Worm (Caenorhabditis elegans) whole organism, midembryonic: ENCODE results near the gene str-31.
A peak's percentile ranks its signal among the peaks of the same experiment; 100 is the strongest.

Experiments used
- T22C8.4 ChIP-seq: fragments of 200-800 bp; sonication (Bioruptor generic); IDR thresholded peaks from 2 replicates; pipeline ENCODE4 v1.3.6; 2022; ENCODE audit warnings: missing genetic modification characterization, missing compliant biosample characterization
- cog-1 ChIP-seq: sonication (generic microtip); optimal IDR thresholded peaks from 2 replicates; lab custom pipeline; 2016; ENCODE audit warnings: missing genetic modification characterization, missing compliant biosample characterization
- flt-1 ChIP-seq: fragments of 200-800 bp; sonication (Bioruptor generic); IDR thresholded peaks from 2 replicates; pipeline ENCODE4 v1.3.6; 2022; ENCODE audit warnings: missing genetic modification characterization, missing compliant biosample characterization
- klf-2 ChIP-seq: fragments of 200-800 bp; sonication (Bioruptor generic); conservative IDR thresholded peaks from 2 replicates; pipeline ENCODE4 v1.3.6; 2022; ENCODE audit warnings: missing genetic modification reagents, missing genetic modification characterization, missing compliant biosample characterization
- med-1 ChIP-seq: sonication (generic microtip); optimal IDR thresholded peaks from 2 replicates; lab custom pipeline; 2017; ENCODE audit warnings: missing genetic modification characterization, mild to moderate bottlenecking, missing compliant biosample characterization, antibody characterized with exemption, missing genetic modification reagents; ENCODE audit not compliant: insufficient read depth
- ref-1 ChIP-seq: fragments of 200-800 bp; sonication (Bioruptor generic); conservative IDR thresholded peaks from 2 replicates; pipeline ENCODE4 v1.3.6; 2022; ENCODE audit warnings: missing genetic modification reagents, missing genetic modification characterization, missing compliant biosample characterization
- tab-1 ChIP-seq: fragments of 200-800 bp; sonication (Bioruptor generic); IDR thresholded peaks from 2 replicates; pipeline ENCODE4 v1.3.6; 2022; ENCODE audit warnings: missing genetic modification characterization, missing compliant biosample characterization
- ztf-23 ChIP-seq: fragments of 200-800 bp; sonication (Bioruptor generic); IDR thresholded peaks from 2 replicates; pipeline ENCODE4 v1.3.6; 2022; ENCODE audit warnings: missing genetic modification reagents, missing genetic modification characterization, missing compliant biosample characterization
- ztf-29 ChIP-seq: fragments of 200-800 bp; sonication (Bioruptor generic); IDR thresholded peaks from 2 replicates; pipeline ENCODE4 v1.3.6; 2022; ENCODE audit warnings: missing genetic modification reagents, missing genetic modification characterization, missing compliant biosample characterization

The str-31 gene

DNA sequence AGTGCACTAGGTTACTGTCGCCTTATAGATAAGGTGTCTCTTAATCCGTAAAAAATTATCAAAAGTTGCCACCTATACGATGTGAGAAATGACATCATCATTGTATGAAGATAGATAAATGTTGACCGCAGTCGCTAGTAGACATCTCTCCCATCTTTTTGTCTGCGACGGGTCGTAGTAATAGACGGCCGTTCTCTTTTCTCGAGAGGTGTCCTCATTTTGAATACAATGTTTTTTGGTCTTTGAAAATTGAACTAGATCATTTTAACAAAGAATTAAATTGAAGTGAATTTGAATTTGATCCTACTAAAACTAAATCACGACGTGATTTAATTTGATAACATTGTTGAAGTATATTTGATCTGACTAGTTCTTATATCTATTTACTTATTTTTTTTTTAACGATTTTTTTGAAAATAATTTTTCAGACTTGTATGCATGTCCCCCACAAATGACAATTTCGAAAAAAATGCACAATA lies at the start of gene str-31, which contains the start of gene nhr-172:
TSS of gene str-31 (minus strand) at position 101 of the 479 bp plus-strand sequence.
TSS of gene nhr-172 (plus strand) at position 429 of the 479 bp plus-strand sequence.
- TF ChIP-seq med-1 (GFP tag; lab: Kevin White, UChicago) (no peak), tab-1 (GFP tag; lab: Robert Waterston, UW) (no peak), klf-2 (GFP tag; lab: Robert Waterston, UW) (no peak), T22C8.4 (no peak), ztf-23 (GFP tag; lab: Robert Waterston, UW) (no peak)

DNA sequence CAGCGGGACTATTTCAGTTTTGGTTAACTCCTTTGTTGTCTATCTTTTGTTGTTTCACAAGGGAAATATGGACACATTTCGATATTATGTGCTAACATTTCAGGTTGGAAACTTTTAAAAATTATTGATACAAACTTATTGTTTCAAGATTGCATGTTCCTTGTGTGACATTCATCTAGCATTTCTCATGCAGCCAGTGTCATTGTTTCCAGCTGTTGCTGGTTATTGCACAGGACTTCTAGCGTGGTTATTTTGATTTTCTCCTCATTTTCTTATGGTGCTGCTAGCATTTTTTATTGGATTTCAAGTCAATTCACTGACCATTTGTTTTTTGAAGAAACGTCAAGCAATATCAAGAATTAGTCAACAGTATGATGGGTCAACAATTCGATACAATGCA lies 47.4 kb upstream of the str-31 start:
- TF ChIP-seq ztf-29 (GFP tag; lab: Robert Waterston, UW), result no peak
- TF ChIP-seq tab-1 (GFP tag; lab: Robert Waterston, UW), result no peak
- TF ChIP-seq klf-2 (GFP tag; lab: Robert Waterston, UW), result no peak
- TF ChIP-seq flt-1 (GFP tag; lab: Robert Waterston, UW), result no peak
- no peak for TF ChIP-seq ztf-23 (GFP tag; lab: Robert Waterston, UW)
- TF ChIP-seq med-1 (GFP tag; lab: Kevin White, UChicago), result no peak
- TF ChIP-seq T22C8.4, result no peak
- no peak for TF ChIP-seq cog-1 (tag; lab: Kevin White, UChicago)
- TF ChIP-seq ref-1 (GFP tag; lab: Robert Waterston, UW), result no peak

DNA sequence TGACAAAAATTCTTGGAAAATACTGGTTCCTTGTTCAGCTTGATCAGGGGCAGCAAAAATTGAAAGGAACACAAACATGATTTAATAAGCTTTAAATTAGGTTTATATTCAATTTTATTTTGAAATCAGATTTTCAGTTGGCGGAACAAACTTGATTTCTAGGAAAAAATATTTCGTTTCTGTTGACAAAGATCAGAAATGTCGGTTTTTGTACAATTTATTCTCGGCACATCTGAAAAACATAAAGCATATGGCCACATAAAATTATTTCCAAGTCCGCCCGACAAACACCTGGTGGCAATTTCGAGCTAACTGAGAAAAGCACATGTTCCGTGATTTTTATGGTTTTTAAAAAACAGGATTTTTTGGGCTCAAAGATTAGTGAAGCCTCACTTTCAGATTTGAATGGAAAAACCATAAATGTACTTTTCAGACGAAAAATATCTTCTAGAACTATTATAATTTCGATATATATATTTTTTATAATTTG lies 45.5 kb upstream of the str-31 start, which contains the start of gene ttr-10:
TSS of gene ttr-10 (minus strand) at position 51 of the 490 bp plus-strand sequence.
- no peak for TF ChIP-seq klf-2 (GFP tag; lab: Robert Waterston, UW)
- no peak for TF ChIP-seq cog-1 (tag; lab: Kevin White, UChicago)
- no peak for TF ChIP-seq ztf-29 (GFP tag; lab: Robert Waterston, UW)
- TF ChIP-seq ztf-23 (GFP tag; lab: Robert Waterston, UW), result no peak
- TF ChIP-seq tab-1 (GFP tag; lab: Robert Waterston, UW), result no peak
- no peak for TF ChIP-seq ref-1 (GFP tag; lab: Robert Waterston, UW)
- no peak for TF ChIP-seq med-1 (GFP tag; lab: Kevin White, UChicago)
- TF ChIP-seq flt-1 (GFP tag; lab: Robert Waterston, UW), result no peak
- no peak for TF ChIP-seq T22C8.4

DNA sequence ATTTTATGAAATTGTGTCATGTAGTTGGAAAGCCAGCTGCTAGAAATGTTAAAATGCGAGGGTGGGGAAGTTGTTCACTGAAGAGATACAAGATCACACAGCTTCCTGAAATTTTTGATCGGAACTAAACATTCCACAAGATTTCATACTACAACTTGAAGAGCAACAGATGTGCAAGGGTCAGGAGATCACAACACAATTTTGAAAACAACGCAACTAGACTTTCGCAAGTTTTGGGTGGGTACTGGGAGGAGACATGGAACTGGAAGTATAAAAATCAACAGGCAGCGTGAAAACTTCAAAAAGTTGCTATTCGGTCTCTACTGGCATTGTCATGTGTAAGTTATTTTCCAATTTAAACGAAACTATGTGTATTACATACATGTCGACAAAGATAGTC lies 43.4 kb upstream of the str-31 start, which contains the start of gene F19F10.3:
TSS of gene F19F10.3 (plus strand) at position 301 of the 400 bp plus-strand sequence.
- no peak for TF ChIP-seq T22C8.4
- no peak for TF ChIP-seq ref-1 (GFP tag; lab: Robert Waterston, UW)
- no peak for TF ChIP-seq cog-1 (tag; lab: Kevin White, UChicago)
- TF ChIP-seq ztf-29 (GFP tag; lab: Robert Waterston, UW), result no peak
- no peak for TF ChIP-seq flt-1 (GFP tag; lab: Robert Waterston, UW)
- TF ChIP-seq tab-1 (GFP tag; lab: Robert Waterston, UW), result no peak
- no peak for TF ChIP-seq ztf-23 (GFP tag; lab: Robert Waterston, UW)
- no peak for TF ChIP-seq med-1 (GFP tag; lab: Kevin White, UChicago)
- no peak for TF ChIP-seq klf-2 (GFP tag; lab: Robert Waterston, UW)

DNA sequence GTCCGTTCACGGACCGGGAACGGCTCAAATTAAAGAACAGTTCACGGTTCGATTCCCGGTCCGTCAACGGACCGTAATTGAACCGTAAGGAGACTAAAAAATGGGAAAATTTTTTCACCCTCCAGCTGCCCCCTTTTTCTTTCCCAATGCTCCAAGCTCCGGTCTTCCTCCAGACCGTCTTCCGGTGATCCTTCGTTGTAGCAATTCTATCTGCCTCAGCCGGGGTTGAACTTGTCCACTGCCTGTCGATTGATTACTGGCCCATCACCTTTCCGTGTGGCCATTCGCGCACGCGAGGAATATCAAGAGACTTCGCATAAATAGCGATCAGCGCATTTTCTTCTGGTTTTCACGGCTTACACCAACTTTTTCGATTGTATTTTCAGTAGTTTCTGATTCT lies 40.0 kb upstream of the str-31 start:
- TF ChIP-seq tab-1 (GFP tag; lab: Robert Waterston, UW), result peak; percentile 79
- peak; percentile 81 for TF ChIP-seq ztf-23 (GFP tag; lab: Robert Waterston, UW)
- peak; percentile 59; the same call in 1 of the 2 replicates for TF ChIP-seq klf-2 (GFP tag; lab: Robert Waterston, UW)
- TF ChIP-seq flt-1 (GFP tag; lab: Robert Waterston, UW), result peak; percentile 89

DNA sequence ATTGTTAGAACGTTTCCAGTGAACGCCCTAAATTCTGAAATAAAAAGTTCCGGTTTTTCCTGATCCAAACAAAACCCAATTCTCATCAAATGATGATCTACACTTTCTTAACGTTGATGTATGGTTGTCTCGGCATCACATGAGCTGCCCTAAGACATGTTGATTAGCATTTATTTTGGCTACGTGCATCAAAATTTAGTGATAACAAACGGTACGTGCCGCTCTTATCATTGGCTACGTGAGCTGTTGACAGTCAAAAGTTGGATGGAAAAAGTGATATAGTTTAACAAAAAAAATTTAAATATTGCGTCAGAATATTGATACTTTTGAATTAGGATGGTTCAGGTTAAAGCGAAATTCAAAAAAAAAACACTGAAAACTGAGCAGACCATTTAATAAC lies 39.6 kb upstream of the str-31 start:
- TF ChIP-seq flt-1 (GFP tag; lab: Robert Waterston, UW) (no peak), ref-1 (GFP tag; lab: Robert Waterston, UW) (no peak), ztf-29 (GFP tag; lab: Robert Waterston, UW) (no peak), cog-1 (tag; lab: Kevin White, UChicago) (no peak), med-1 (GFP tag; lab: Kevin White, UChicago) (no peak), klf-2 (GFP tag; lab: Robert Waterston, UW) (no peak), T22C8.4 (no peak), ztf-23 (GFP tag; lab: Robert Waterston, UW) (no peak), tab-1 (GFP tag; lab: Robert Waterston, UW) (no peak)

DNA sequence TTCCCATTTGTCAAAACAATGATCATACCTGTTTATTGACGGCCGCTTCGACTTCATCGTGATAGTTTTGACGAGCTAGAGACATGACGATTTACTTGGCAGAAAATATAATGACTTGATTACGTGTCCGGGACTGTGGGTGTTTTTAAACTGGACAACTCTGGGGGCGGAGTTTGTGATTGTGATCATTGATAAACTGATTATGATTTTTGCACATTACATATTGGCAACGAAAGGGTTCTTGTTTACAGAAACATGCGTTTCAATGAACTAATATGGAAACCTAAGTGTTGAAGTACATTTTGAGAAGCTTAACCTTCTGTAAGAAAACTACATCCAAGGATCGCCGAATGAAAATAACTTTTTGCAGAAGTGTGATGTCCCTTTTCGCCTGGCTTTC lies 39.0 kb upstream of the str-31 start, which contains the start of gene ftn-1:
TSS of gene ftn-1 (minus strand) at position 101 of the 400 bp plus-strand sequence.
- TF ChIP-seq T22C8.4 (no peak), ref-1 (GFP tag; lab: Robert Waterston, UW) (no peak), tab-1 (GFP tag; lab: Robert Waterston, UW) (no peak), cog-1 (tag; lab: Kevin White, UChicago) (no peak), ztf-23 (GFP tag; lab: Robert Waterston, UW) (no peak), flt-1 (GFP tag; lab: Robert Waterston, UW) (no peak), ztf-29 (GFP tag; lab: Robert Waterston, UW) (no peak), klf-2 (GFP tag; lab: Robert Waterston, UW) (no peak), med-1 (GFP tag; lab: Kevin White, UChicago) (no peak)

DNA sequence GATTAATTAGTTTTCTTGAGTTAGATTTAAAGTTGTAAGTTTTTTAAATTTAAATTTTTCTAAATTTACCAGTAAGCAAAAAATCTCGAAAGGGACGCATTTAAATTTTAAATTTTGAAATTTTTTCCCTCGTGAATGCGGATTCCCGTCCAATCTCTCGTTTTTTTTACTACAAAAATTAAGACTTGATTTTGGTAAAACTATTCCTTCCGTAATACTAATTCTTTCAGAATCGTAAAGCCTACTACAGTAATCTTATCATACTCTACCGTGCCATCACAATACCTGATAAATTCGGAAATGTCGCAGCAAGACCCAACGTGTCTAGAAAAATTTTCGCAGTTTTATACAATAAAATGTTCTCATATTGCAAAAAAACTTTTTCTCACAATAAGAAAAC lies 36.7 kb upstream of the str-31 start, which contains the start of the genes C54F6.19 and nhx-3:
TSS of gene C54F6.19 (plus strand) at position 301 of the 400 bp plus-strand sequence.
TSS of gene nhx-3 (minus strand) at position 337 of the 400 bp plus-strand sequence.
- TF ChIP-seq ztf-23 (GFP tag; lab: Robert Waterston, UW) (no peak), ref-1 (GFP tag; lab: Robert Waterston, UW) (no peak), klf-2 (GFP tag; lab: Robert Waterston, UW) (no peak), T22C8.4 (no peak), flt-1 (GFP tag; lab: Robert Waterston, UW) (no peak), ztf-29 (GFP tag; lab: Robert Waterston, UW) (no peak), tab-1 (GFP tag; lab: Robert Waterston, UW) (no peak), med-1 (GFP tag; lab: Kevin White, UChicago) (no peak), cog-1 (tag; lab: Kevin White, UChicago) (no peak)

DNA sequence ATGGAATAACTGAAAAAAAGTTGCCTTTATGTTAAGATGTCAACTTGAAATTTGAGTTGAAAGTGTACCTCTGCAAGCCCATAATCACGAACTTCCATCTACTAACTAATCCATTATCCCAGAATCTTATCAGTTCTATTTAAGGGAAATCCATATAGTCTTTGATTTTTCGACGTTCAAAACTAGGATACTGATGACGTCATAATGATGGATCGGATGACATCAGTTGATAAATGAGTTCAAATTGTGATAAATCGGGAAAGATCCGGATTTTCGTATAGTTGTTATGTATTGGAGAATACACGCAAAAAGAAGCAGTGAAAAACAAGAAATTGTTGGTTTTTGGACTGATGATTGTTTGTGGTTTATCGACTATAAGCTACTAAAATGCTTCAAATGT lies 35.3 kb upstream of the str-31 start:
- TF ChIP-seq flt-1 (GFP tag; lab: Robert Waterston, UW) (no peak), ztf-29 (GFP tag; lab: Robert Waterston, UW) (no peak), med-1 (GFP tag; lab: Kevin White, UChicago) (no peak), ref-1 (GFP tag; lab: Robert Waterston, UW) (no peak), T22C8.4 (no peak), tab-1 (GFP tag; lab: Robert Waterston, UW) (no peak), klf-2 (GFP tag; lab: Robert Waterston, UW) (no peak), cog-1 (tag; lab: Kevin White, UChicago) (no peak)
